Worm (Caenorhabditis elegans) whole organism, late embryonic: Measurements from ENCODE around the gene W05B10.6.

Experiments
- F13H6.1 ChIP-seq: sonication (generic microtip); optimal IDR thresholded peaks from 2 replicates; lab custom pipeline; 2016; ENCODE audit warnings: missing genetic modification characterization, missing compliant biosample characterization
- hlh-30 ChIP-seq: sonication (generic microtip); optimal IDR thresholded peaks from 2 replicates; lab custom pipeline; 2017; ENCODE audit warnings: antibody characterized with exemption, missing genetic modification characterization, missing compliant biosample characterization; ENCODE audit not compliant: insufficient read depth

ce11 chrV:12612118-12612517 lies 45.9 kb downstream of the W05B10.6 start, which contains the start of gene cyc-2.2:
- no peak for TF ChIP-seq F13H6.1 (tag; lab: Kevin White, UChicago)
- TF ChIP-seq hlh-30 (tag; lab: Kevin White, UChicago), result no peak
